Fruit fly (Drosophila melanogaster): Measurements from ENCODE around the gene CG5886.

The CG5886 gene

DNA sequence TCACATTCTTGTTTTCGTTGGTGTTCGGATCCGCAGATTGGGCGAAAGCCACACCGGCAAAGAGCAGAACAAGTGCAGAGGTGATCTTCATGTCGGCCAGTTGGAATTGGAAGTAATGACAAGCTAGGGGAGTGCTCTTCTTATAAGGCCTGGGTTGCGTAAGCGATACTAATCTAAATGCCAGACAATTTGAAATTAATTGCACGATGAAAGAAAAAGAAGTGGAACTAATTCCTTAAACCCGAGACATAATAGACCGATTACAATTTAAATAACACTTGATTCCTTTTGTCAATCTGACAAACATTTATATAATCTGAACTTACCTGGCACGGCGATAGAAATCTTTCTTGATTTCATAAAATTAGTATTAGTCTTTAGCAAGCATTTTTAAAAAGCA, 20.6 kb upstream of the CG5886 start, which contains the start of gene Mst57Db:
Gene Mst57Db, minus strand, starts transcription at position 101 of the 400 bp plus-strand sequence.
- TF ChIP-seq CG14711 (tag; optimal IDR thresholded peaks at IDR 0.05) (no peak), Crg-1 (GFP tag; optimal IDR thresholded peaks at IDR 0.05) (no peak), Clk (GFP tag; optimal IDR thresholded peaks at IDR 0.05) (no peak), CG5204 (GFP tag; optimal IDR thresholded peaks at IDR 0.05) (no peak), tj (GFP tag; optimal IDR thresholded peaks at IDR 0.05) (no peak), CG12768 (GFP tag; optimal IDR thresholded peaks at IDR 0.05) (no peak), ovo (GFP tag; optimal IDR thresholded peaks at IDR 0.05) (no peak), CG33017 (tag; optimal IDR thresholded peaks at IDR 0.05) (no peak), kay (GFP tag; ENCODE audit: borderline replicate concordance) (no peak), Hr96 (GFP tag; optimal IDR thresholded peaks at IDR 0.05) (no peak), Mnt (GFP tag; optimal IDR thresholded peaks at IDR 0.05) (no peak), CG7101 (tag; optimal IDR thresholded peaks at IDR 0.05) (no peak), pad (GFP tag; optimal IDR thresholded peaks at IDR 0.05) (no peak), cic (GFP tag; optimal IDR thresholded peaks at IDR 0.05) (no peak), bab1 (GFP tag; optimal IDR thresholded peaks at IDR 0.05) (no peak)

DNA sequence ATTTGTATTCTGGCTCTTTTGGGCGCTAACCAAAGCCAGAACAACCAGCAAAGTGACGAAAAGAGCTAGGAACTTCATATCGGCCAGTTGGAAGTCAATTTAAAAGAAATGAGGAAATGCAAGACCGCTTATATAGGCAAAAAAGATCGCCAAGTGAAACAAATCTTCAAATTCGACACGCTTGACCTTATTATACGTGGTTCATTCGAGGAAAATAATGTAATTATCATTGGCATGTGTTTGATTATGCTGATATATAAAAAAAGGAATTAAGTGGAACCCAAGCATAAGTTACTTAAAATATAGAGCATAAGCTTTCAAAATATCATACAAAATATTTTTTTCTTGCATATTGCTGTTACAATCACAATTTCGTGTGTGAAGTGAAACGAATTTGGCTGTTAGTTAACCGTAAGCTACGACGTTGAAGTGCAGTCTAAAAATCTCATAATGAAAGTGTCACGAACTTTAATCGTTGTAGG, 19.6 kb upstream of the CG5886 start, which contains the start of the genes Mst57Da and alpha4GT2:
Gene Mst57Da, minus strand, starts transcription at position 101 of the 482 bp plus-strand sequence.
Gene alpha4GT2, plus strand, starts transcription at position 432 of the 482 bp plus-strand sequence.
- TF ChIP-seq pad (GFP tag; optimal IDR thresholded peaks at IDR 0.05) (no peak), ovo (GFP tag; optimal IDR thresholded peaks at IDR 0.05) (no peak), CG1620 (GFP tag; optimal IDR thresholded peaks at IDR 0.05) (no peak), Mnt (GFP tag; optimal IDR thresholded peaks at IDR 0.05) (no peak), bab1 (GFP tag; optimal IDR thresholded peaks at IDR 0.05) (no peak), CG14711 (tag; optimal IDR thresholded peaks at IDR 0.05) (no peak), Clk (GFP tag; optimal IDR thresholded peaks at IDR 0.05) (no peak), CG7101 (tag; optimal IDR thresholded peaks at IDR 0.05) (no peak), Hr96 (GFP tag; optimal IDR thresholded peaks at IDR 0.05) (no peak), kay (GFP tag; ENCODE audit: borderline replicate concordance) (no peak), tj (GFP tag; optimal IDR thresholded peaks at IDR 0.05) (no peak), cic (GFP tag; optimal IDR thresholded peaks at IDR 0.05) (no peak), cnc (optimal IDR thresholded peaks at IDR 0.05) (no peak), CG11617 (GFP tag; optimal IDR thresholded peaks at IDR 0.05) (no peak), CG12768 (GFP tag; optimal IDR thresholded peaks at IDR 0.05) (no peak), CG7045 (GFP tag; optimal IDR thresholded peaks at IDR 0.05) (no peak), CG33017 (tag; optimal IDR thresholded peaks at IDR 0.05) (no peak), toe (GFP tag; optimal IDR thresholded peaks at IDR 0.05) (no peak), CG5204 (GFP tag; optimal IDR thresholded peaks at IDR 0.05) (no peak), Crg-1 (GFP tag; optimal IDR thresholded peaks at IDR 0.05) (no peak)

DNA sequence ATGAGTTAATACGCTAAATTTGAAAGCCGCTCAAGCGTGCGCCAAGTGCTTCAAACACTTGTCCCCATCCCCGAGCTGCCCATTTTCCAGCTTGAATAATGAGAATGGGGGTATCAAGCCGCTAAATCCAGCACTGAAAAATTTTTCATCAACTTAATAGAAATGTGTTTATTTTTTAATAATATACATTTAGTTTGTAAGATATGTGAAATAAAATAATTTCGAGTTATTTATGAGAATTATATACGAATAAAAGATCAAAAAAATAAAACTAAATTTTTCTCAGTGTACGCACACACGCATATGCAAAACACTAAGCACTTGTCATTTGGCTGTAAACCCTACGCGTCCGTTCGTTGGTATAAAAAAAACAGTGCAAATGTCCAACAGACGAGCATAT, 3.4 kb downstream of the CG5886 start:
- TF ChIP-seq CG7045 (GFP tag; optimal IDR thresholded peaks at IDR 0.05) (peak; percentile 25), cnc (optimal IDR thresholded peaks at IDR 0.05) (no peak), CG33017 (tag; optimal IDR thresholded peaks at IDR 0.05) (peak; percentile 11)

DNA sequence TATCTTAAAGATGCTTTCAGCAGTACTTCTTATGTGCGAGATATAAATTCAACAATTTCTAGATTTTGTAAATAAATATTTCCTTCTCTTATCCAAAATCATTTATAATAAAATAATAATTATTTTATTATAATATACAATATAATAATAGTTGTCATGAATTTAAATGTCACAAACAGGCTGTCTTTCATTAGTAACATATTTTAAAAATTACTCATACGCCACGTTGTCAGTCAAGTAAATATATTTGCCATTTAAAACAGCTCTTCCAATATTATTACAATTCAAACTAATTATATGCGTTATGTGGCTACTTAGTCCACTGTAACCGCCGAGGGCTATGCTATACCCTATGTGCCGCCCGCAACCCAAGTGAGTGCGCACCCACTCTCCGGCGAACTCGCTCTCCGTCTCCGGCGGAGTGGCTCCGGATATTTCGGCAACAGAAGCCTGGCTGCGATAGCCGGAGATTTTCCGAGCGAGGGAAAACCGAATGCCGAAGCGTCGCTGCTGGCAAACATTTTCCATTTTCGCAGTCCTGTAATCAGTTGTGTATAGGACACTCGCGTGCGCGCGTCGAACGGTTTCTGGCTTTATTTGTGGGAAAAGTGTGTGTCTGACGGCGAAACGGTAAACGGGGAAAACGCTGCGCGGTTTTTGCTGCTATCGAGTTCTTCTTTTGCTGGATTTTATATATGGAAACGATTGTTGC, 4.3 kb downstream of the CG5886 start, which contains the start of gene CG5890:
Gene CG5890, plus strand, starts transcription at position 561 of the 712 bp plus-strand sequence.
- TF ChIP-seq cic (GFP tag; optimal IDR thresholded peaks at IDR 0.05) = no peak
- TF ChIP-seq CG14711 (tag; optimal IDR thresholded peaks at IDR 0.05) = no peak
- no peak for TF ChIP-seq bab1 (GFP tag; optimal IDR thresholded peaks at IDR 0.05)
- no peak for TF ChIP-seq CG5204 (GFP tag; optimal IDR thresholded peaks at IDR 0.05)
- peak; percentile 21 for TF ChIP-seq Clk (GFP tag; optimal IDR thresholded peaks at IDR 0.05)
- no peak for TF ChIP-seq Mnt (GFP tag; optimal IDR thresholded peaks at IDR 0.05)
- peak; percentile 3 for TF ChIP-seq toe (GFP tag; optimal IDR thresholded peaks at IDR 0.05)
- no peak for TF ChIP-seq CG7101 (tag; optimal IDR thresholded peaks at IDR 0.05)
- TF ChIP-seq kay (GFP tag; ENCODE audit: borderline replicate concordance) = no peak
- peak; percentile 48 for TF ChIP-seq CG7045 (GFP tag; optimal IDR thresholded peaks at IDR 0.05)
- TF ChIP-seq ovo (GFP tag; optimal IDR thresholded peaks at IDR 0.05) = no peak
- peak; percentile 40 for TF ChIP-seq CG12768 (GFP tag; optimal IDR thresholded peaks at IDR 0.05)

DNA sequence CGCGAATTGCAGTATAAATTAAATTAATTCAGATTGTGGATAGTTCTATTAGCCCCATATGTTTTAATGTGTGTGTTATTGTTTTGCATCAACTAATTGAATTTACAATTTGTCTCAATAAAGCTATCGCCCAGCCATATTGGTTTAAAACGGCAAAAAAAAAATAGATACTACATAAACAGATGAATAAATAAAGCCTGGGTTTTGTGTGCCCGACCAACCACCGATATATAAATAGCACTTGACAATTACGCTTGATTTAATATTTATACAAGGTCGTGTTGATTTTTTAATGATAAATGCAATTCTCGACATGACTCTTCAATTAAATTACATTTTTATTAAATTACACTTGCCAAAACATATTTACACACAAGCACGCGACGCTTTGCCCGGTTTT, 19.0 kb downstream of the CG5886 start:
- no peak for TF ChIP-seq CG11617 (GFP tag; optimal IDR thresholded peaks at IDR 0.05)
- TF ChIP-seq Hr96 (GFP tag; optimal IDR thresholded peaks at IDR 0.05) = no peak
- TF ChIP-seq Mnt (GFP tag; optimal IDR thresholded peaks at IDR 0.05) = no peak
- no peak for TF ChIP-seq Clk (GFP tag; optimal IDR thresholded peaks at IDR 0.05)
- no peak for TF ChIP-seq ovo (GFP tag; optimal IDR thresholded peaks at IDR 0.05)
- TF ChIP-seq tj (GFP tag; optimal IDR thresholded peaks at IDR 0.05) = no peak
- TF ChIP-seq CG33017 (tag; optimal IDR thresholded peaks at IDR 0.05) = no peak
- TF ChIP-seq cic (GFP tag; optimal IDR thresholded peaks at IDR 0.05) = no peak

DNA sequence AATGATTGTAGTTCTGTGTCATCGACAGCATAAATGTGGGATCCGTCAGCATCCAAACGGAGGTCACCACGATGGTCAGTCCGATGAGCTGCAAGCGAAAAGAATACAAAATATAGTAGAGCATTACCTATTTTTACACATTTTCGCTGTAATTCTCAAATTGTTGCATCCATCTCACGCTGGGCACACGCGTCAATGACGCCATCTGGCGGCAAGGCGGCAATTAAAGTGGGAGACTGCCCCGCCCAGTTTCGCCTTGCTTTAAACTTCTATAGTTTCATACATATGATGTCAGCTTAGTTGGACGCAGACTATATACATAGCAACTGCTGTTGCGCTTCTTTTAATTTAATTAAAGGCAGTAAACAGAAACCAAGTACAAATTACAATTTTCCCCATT, 25.2 kb downstream of the CG5886 start:
- TF ChIP-seq CG12768 (GFP tag; optimal IDR thresholded peaks at IDR 0.05) (no peak), Crg-1 (GFP tag; optimal IDR thresholded peaks at IDR 0.05) (no peak), tj (GFP tag; optimal IDR thresholded peaks at IDR 0.05) (no peak), CG11617 (GFP tag; optimal IDR thresholded peaks at IDR 0.05) (no peak), cnc (optimal IDR thresholded peaks at IDR 0.05) (no peak), bab1 (GFP tag; optimal IDR thresholded peaks at IDR 0.05) (no peak), CG14711 (tag; optimal IDR thresholded peaks at IDR 0.05) (no peak), CG7101 (tag; optimal IDR thresholded peaks at IDR 0.05) (no peak), kay (GFP tag; ENCODE audit: borderline replicate concordance) (no peak), CG7045 (GFP tag; optimal IDR thresholded peaks at IDR 0.05) (no peak), ovo (GFP tag; optimal IDR thresholded peaks at IDR 0.05) (no peak), toe (GFP tag; optimal IDR thresholded peaks at IDR 0.05) (no peak), Hr96 (GFP tag; optimal IDR thresholded peaks at IDR 0.05) (no peak), CG5204 (GFP tag; optimal IDR thresholded peaks at IDR 0.05) (no peak), CG1620 (GFP tag; optimal IDR thresholded peaks at IDR 0.05) (no peak), CG33017 (tag; optimal IDR thresholded peaks at IDR 0.05) (no peak), cic (GFP tag; optimal IDR thresholded peaks at IDR 0.05) (no peak), pad (GFP tag; optimal IDR thresholded peaks at IDR 0.05) (no peak), Mnt (GFP tag; optimal IDR thresholded peaks at IDR 0.05) (no peak), Clk (GFP tag; optimal IDR thresholded peaks at IDR 0.05) (no peak)
